Fruit fly (Drosophila melanogaster) whole organism, prepupa: ENCODE measurements around the gene CG15642.

ENCODE experiments used
- CG34406 ChIP-seq: fragments of 200-800 bp; sonication (Bioruptor generic); optimal IDR thresholded peaks from 3 replicates; lab custom pipeline; 2016; ENCODE audit warnings: missing biosample characterization, missing genetic modification characterization
- ss ChIP-seq, 2 experiments: fragments of 200-800 bp; sonication (Bioruptor generic); optimal IDR thresholded peaks; 2 replicates in 1 of 2; 3 replicates in 1 of 2; lab custom pipeline; 2017 to 2018; ENCODE audit warnings: mild to moderate bottlenecking in 2 of 2, missing biosample characterization in 2 of 2, missing genetic modification characterization in 2 of 2, moderate library complexity in 1 of 2

- TF ChIP-seq ss (GFP tag; optimal IDR thresholded peaks at IDR 0.05; lab: Kevin White, UChicago) (peak; percentile 36 to 66), CG34406 (GFP tag; lab: Kevin White, UChicago) (no peak)
Measured at dm6 chrX:15482236-15482660, 14.7 kb upstream of the CG15642 start, which contains the start of gene CG6340.
